Fruit fly (Drosophila melanogaster) whole organism, prepupa: ENCODE results near the gene Sarm.

Experiments
- Blimp-1 ChIP-seq: fragments of 200-800 bp; sonication (Bioruptor generic); optimal IDR thresholded peaks from 3 replicates; lab custom pipeline; 2017; ENCODE audit warnings: missing biosample characterization, missing genetic modification characterization, mild to moderate bottlenecking, moderate library complexity, missing genetic modification reagents
- CG10631 ChIP-seq: fragments of 200-800 bp; sonication (Bioruptor generic); optimal IDR thresholded peaks from 2 replicates; lab custom pipeline; 2016; ENCODE audit warnings: missing biosample characterization, missing genetic modification characterization
- CG11294 ChIP-seq: fragments of 200-800 bp; sonication (Bioruptor generic); IDR thresholded peaks from 2 replicates; pipeline ENCODE4 v1.3.6; 2022; ENCODE audit warnings: missing biosample characterization, missing genetic modification characterization
- CG11762 ChIP-seq: fragments of 200-800 bp; sonication (Bioruptor generic); optimal IDR thresholded peaks from 3 replicates; lab custom pipeline; 2016; ENCODE audit warnings: missing biosample characterization, missing genetic modification characterization; ENCODE audit not compliant: insufficient read depth
- CG11902 ChIP-seq: fragments of 200-800 bp; sonication (Bioruptor generic); optimal IDR thresholded peaks from 3 replicates; lab custom pipeline; 2016; ENCODE audit warnings: missing biosample characterization, missing genetic modification characterization
- CG1621 ChIP-seq: fragments of 200-800 bp; sonication (Bioruptor generic); optimal IDR thresholded peaks from 3 replicates; lab custom pipeline; 2018; ENCODE audit warnings: missing biosample characterization, mild to moderate bottlenecking, missing genetic modification characterization
- CG16779 ChIP-seq: fragments of 200-800 bp; sonication (Bioruptor generic); optimal IDR thresholded peaks from 3 replicates; lab custom pipeline; 2017; ENCODE audit warnings: missing biosample characterization, mild to moderate bottlenecking, missing genetic modification characterization
- CG3032 ChIP-seq: fragments of 200-800 bp; optimal IDR thresholded peaks from 2 replicates; lab custom pipeline; 2019; ENCODE audit warnings: missing biosample characterization, mild to moderate bottlenecking, missing genetic modification characterization, moderate library complexity
- CG31627 ChIP-seq: fragments of 200-800 bp; sonication (Bioruptor generic); optimal IDR thresholded peaks from 3 replicates; lab custom pipeline; 2016; ENCODE audit warnings: missing biosample characterization, missing genetic modification characterization
- CG32006 ChIP-seq: fragments of 200-800 bp; sonication (Bioruptor generic); optimal IDR thresholded peaks from 3 replicates; lab custom pipeline; 2017; ENCODE audit warnings: missing biosample characterization, mild to moderate bottlenecking, missing genetic modification characterization
- CG3919 ChIP-seq: fragments of 200-800 bp; sonication (Bioruptor generic); optimal IDR thresholded peaks from 3 replicates; lab custom pipeline; 2016; ENCODE audit warnings: missing biosample characterization, missing genetic modification characterization
- CG6163 ChIP-seq: fragments of 200-800 bp; sonication (Bioruptor generic); IDR thresholded peaks from 3 replicates; pipeline ENCODE4 v1.3.6; 2022; ENCODE audit warnings: missing biosample characterization, missing genetic modification characterization
- CG6276 ChIP-seq: fragments of 200-800 bp; sonication (Bioruptor generic); optimal IDR thresholded peaks from 2 replicates; lab custom pipeline; 2017; ENCODE audit warnings: missing biosample characterization, mild to moderate bottlenecking, missing genetic modification characterization
- CG6792 ChIP-seq: fragments of 200-800 bp; sonication (Bioruptor generic); optimal IDR thresholded peaks from 3 replicates; lab custom pipeline; 2016; ENCODE audit warnings: missing biosample characterization, missing genetic modification characterization
- CG6808 ChIP-seq: fragments of 200-800 bp; sonication (Bioruptor generic); optimal IDR thresholded peaks from 3 replicates; lab custom pipeline; 2017; ENCODE audit warnings: missing biosample characterization, missing genetic modification characterization, mild to moderate bottlenecking, moderate library complexity, missing genetic modification reagents
- CG7368 ChIP-seq: fragments of 200-800 bp; sonication (Bioruptor generic); optimal IDR thresholded peaks from 3 replicates; lab custom pipeline; 2016; ENCODE audit warnings: missing biosample characterization, missing genetic modification characterization
- CG8119 ChIP-seq: fragments of 200-800 bp; sonication (Bioruptor generic); IDR thresholded peaks from 3 replicates; pipeline ENCODE4 v1.3.6; 2022; ENCODE audit warnings: missing biosample characterization, missing genetic modification characterization
- CG8319 ChIP-seq: fragments of 200-800 bp; sonication (Bioruptor generic); optimal IDR thresholded peaks from 3 replicates; lab custom pipeline; 2016; ENCODE audit warnings: missing biosample characterization, missing genetic modification characterization
- CG8632 ChIP-seq: fragments of 200-800 bp; sonication (Bioruptor generic); optimal IDR thresholded peaks from 3 replicates; lab custom pipeline; 2016; ENCODE audit warnings: missing biosample characterization, missing genetic modification characterization
- Eip75B ChIP-seq: fragments of 200-800 bp; sonication (Bioruptor generic); optimal IDR thresholded peaks from 3 replicates; lab custom pipeline; 2016; ENCODE audit warnings: missing biosample characterization, missing genetic modification characterization
- Eip93F ChIP-seq: fragments of 200-800 bp; sonication (Bioruptor generic); optimal IDR thresholded peaks from 2 replicates; lab custom pipeline; 2016; ENCODE audit warnings: missing biosample characterization, mild to moderate bottlenecking, missing genetic modification characterization
- Ets21C ChIP-seq: fragments of 200-800 bp; sonication (Bioruptor generic); optimal IDR thresholded peaks from 3 replicates; lab custom pipeline; 2016; ENCODE audit warnings: missing biosample characterization, missing genetic modification characterization
- Ets96B ChIP-seq: fragments of 200-800 bp; optimal IDR thresholded peaks from 2 replicates; lab custom pipeline; 2019; ENCODE audit warnings: missing biosample characterization, mild to moderate bottlenecking, missing genetic modification characterization, moderate library complexity
- Gug ChIP-seq: fragments of 200-800 bp; sonication (Bioruptor generic); IDR thresholded peaks from 2 replicates; pipeline ENCODE4 v1.3.6; 2022; ENCODE audit warnings: missing biosample characterization, missing genetic modification characterization
- Hr38 ChIP-seq: sonication (Bioruptor generic); optimal IDR thresholded peaks from 2 replicates; lab custom pipeline; 2016; ENCODE audit warnings: missing biosample characterization, missing genetic modification characterization
- Hr39 ChIP-seq: fragments of 200-800 bp; sonication (Bioruptor generic); optimal IDR thresholded peaks from 2 replicates; lab custom pipeline; 2016; ENCODE audit warnings: missing biosample characterization, missing genetic modification characterization
- Hr4 ChIP-seq: fragments of 200-800 bp; sonication (Bioruptor generic); optimal IDR thresholded peaks from 3 replicates; lab custom pipeline; 2016; ENCODE audit warnings: missing biosample characterization, missing genetic modification characterization
- Lpt ChIP-seq: fragments of 200-800 bp; sonication (Bioruptor generic); optimal IDR thresholded peaks from 3 replicates; lab custom pipeline; 2016; ENCODE audit warnings: missing biosample characterization, missing genetic modification characterization
- OdsH ChIP-seq: fragments of 200-800 bp; sonication (Bioruptor generic); optimal IDR thresholded peaks from 3 replicates; lab custom pipeline; 2016; ENCODE audit warnings: missing biosample characterization, missing genetic modification characterization
- Sox102F ChIP-seq: fragments of 200-800 bp; sonication (Bioruptor generic); optimal IDR thresholded peaks from 2 replicates; lab custom pipeline; 2016; ENCODE audit warnings: missing biosample characterization, mild to moderate bottlenecking, missing genetic modification characterization
- Sox14 ChIP-seq: fragments of 200-800 bp; sonication (Bioruptor generic); optimal IDR thresholded peaks from 3 replicates; lab custom pipeline; 2016; ENCODE audit warnings: missing biosample characterization, missing genetic modification characterization
- Sox15 ChIP-seq: fragments of 200-800 bp; sonication (Bioruptor generic); optimal IDR thresholded peaks from 3 replicates; lab custom pipeline; 2016; ENCODE audit warnings: missing biosample characterization, missing genetic modification characterization
- achi ChIP-seq: fragments of 200-800 bp; sonication (Bioruptor generic); optimal IDR thresholded peaks from 3 replicates; lab custom pipeline; 2016; ENCODE audit warnings: missing biosample characterization, missing genetic modification characterization
- cyc ChIP-seq: fragments of 200-800 bp; sonication (Bioruptor generic); optimal IDR thresholded peaks from 3 replicates; lab custom pipeline; 2016; ENCODE audit warnings: missing biosample characterization, missing genetic modification characterization
- dac ChIP-seq: fragments of 200-800 bp; sonication (Bioruptor generic); optimal IDR thresholded peaks from 2 replicates; lab custom pipeline; 2017; ENCODE audit warnings: missing biosample characterization, mild to moderate bottlenecking, missing genetic modification characterization
- eg ChIP-seq: fragments of 200-800 bp; sonication (Bioruptor generic); IDR thresholded peaks from 3 replicates; pipeline ENCODE4 v1.3.6; 2022; ENCODE audit warnings: missing biosample characterization, missing genetic modification characterization
- esn ChIP-seq: fragments of 200-800 bp; sonication (Bioruptor generic); optimal IDR thresholded peaks from 2 replicates; lab custom pipeline; 2016; ENCODE audit warnings: missing biosample characterization, mild to moderate bottlenecking, missing genetic modification characterization, moderate library complexity
- fd59A ChIP-seq: fragments of 200-800 bp; sonication (Bioruptor generic); optimal IDR thresholded peaks from 2 replicates; lab custom pipeline; 2017; ENCODE audit warnings: missing biosample characterization, mild to moderate bottlenecking, missing genetic modification characterization, missing genetic modification reagents
- fkh ChIP-seq: fragments of 200-800 bp; sonication (Bioruptor generic); optimal IDR thresholded peaks from 3 replicates; lab custom pipeline; 2017; ENCODE audit warnings: missing biosample characterization, mild to moderate bottlenecking, missing genetic modification characterization, moderate library complexity
- lz ChIP-seq: fragments of 200-800 bp; sonication (Bioruptor generic); optimal IDR thresholded peaks from 3 replicates; lab custom pipeline; 2016; ENCODE audit warnings: missing biosample characterization, missing genetic modification characterization
- net ChIP-seq: fragments of 200-800 bp; sonication (Bioruptor generic); optimal IDR thresholded peaks from 3 replicates; lab custom pipeline; 2016; ENCODE audit warnings: missing biosample characterization, missing genetic modification characterization
- pdm3 ChIP-seq: fragments of 200-800 bp; sonication (Bioruptor generic); optimal IDR thresholded peaks from 3 replicates; lab custom pipeline; 2016; ENCODE audit warnings: missing biosample characterization, missing genetic modification characterization
- salr ChIP-seq, 2 experiments: fragments of 200-800 bp; sonication (Bioruptor generic); optimal IDR thresholded peaks; 3 replicates each; lab custom pipeline; 2016 to 2018; ENCODE audit warnings: missing biosample characterization in 2 of 2, missing genetic modification characterization in 2 of 2, mild to moderate bottlenecking in 1 of 2
- spab ChIP-seq: fragments of 200-800 bp; sonication (Bioruptor generic); optimal IDR thresholded peaks from 2 replicates; lab custom pipeline; 2017; ENCODE audit warnings: missing biosample characterization, mild to moderate bottlenecking, missing genetic modification characterization, missing genetic modification reagents
- topi ChIP-seq: fragments of 200-800 bp; sonication (Bioruptor generic); optimal IDR thresholded peaks from 3 replicates; lab custom pipeline; 2016; ENCODE audit warnings: missing biosample characterization, missing genetic modification characterization

Gene Sarm

dm6 chr3L:8110171-8110570 is 46.5 kb downstream of the Sarm start, which contains the start of gene Nulp1:
Gene Nulp1 (plus strand): TSS chr3L:8110368.
- TF ChIP-seq Blimp-1 (GFP tag; lab: Kevin White, UChicago) = peak; percentile 94
- TF ChIP-seq Sox102F (GFP tag; lab: Kevin White, UChicago) = no peak
- TF ChIP-seq spab (GFP tag; lab: Kevin White, UChicago) = no peak
- TF ChIP-seq CG6163 (GFP tag; lab: Robert Waterston, UW) = 0 out of 3 replicates have a peak, but pooled peaks have one; percentile 20
- no peak for TF ChIP-seq CG6792
- TF ChIP-seq CG16779 (tag; lab: Kevin White, UChicago) = no peak
- no peak for TF ChIP-seq Hr4
- TF ChIP-seq Hr39 (GFP tag; lab: Kevin White, UChicago) = no peak
- no peak for TF ChIP-seq achi (GFP tag; lab: Kevin White, UChicago)
- no peak for TF ChIP-seq CG6276 (GFP tag; lab: Kevin White, UChicago)
- TF ChIP-seq CG8632 (GFP tag; lab: Kevin White, UChicago) = no peak
- TF ChIP-seq CG11762 (GFP tag; lab: Kevin White, UChicago) = no peak
- TF ChIP-seq Hr38 (GFP tag; lab: Kevin White, UChicago) = no peak
- no peak for TF ChIP-seq Eip75B (GFP tag; lab: Kevin White, UChicago)
- TF ChIP-seq pdm3 (GFP tag; lab: Kevin White, UChicago) = no peak
- TF ChIP-seq net (GFP tag; lab: Kevin White, UChicago) = no peak
- no peak for TF ChIP-seq fd59A (GFP tag; lab: Kevin White, UChicago)
- TF ChIP-seq dac (GFP tag; lab: Kevin White, UChicago) = no peak
- no peak for TF ChIP-seq Eip93F (GFP tag; lab: Kevin White, UChicago)
- TF ChIP-seq Ets21C (GFP tag; lab: Kevin White, UChicago) = no peak
- TF ChIP-seq esn (GFP tag; lab: Kevin White, UChicago) = peak; percentile 60
- TF ChIP-seq Sox14 (GFP tag; lab: Kevin White, UChicago) = no peak
- TF ChIP-seq CG31627 = no peak
- TF ChIP-seq CG32006 (GFP tag; lab: Kevin White, UChicago) = no peak
- no peak for TF ChIP-seq Sox15
- no peak for TF ChIP-seq salr (GFP tag; optimal IDR thresholded peaks at IDR 0.05; lab: Kevin White, UChicago)
- no peak for TF ChIP-seq CG7368 (GFP tag; lab: Kevin White, UChicago)

dm6 chr3L:8115864-8116528 is 52.3 kb downstream of the Sarm start, which contains the start of the genes Arp3 and msk:
Gene Arp3 (minus strand): TSS chr3L:8115902.
Gene msk (plus strand): TSS chr3L:8116179.
- TF ChIP-seq dac (GFP tag; lab: Kevin White, UChicago) (peak; percentile 38), CG6808 (no peak), fd59A (GFP tag; lab: Kevin White, UChicago) (no peak), CG16779 (tag; lab: Kevin White, UChicago) (no peak), net (GFP tag; lab: Kevin White, UChicago) (no peak), Sox15 (peak; percentile 64), achi (GFP tag; lab: Kevin White, UChicago) (peak; percentile 80), CG11294 (GFP tag; lab: Robert Waterston, UW) (peak; percentile 43; the same call in 1 of the 2 replicates), CG6792 (peak; percentile 67), cyc (GFP tag; lab: Kevin White, UChicago) (peak; percentile 85), Lpt (GFP tag; lab: Kevin White, UChicago) (peak; percentile 70), CG8319 (peak; percentile 45), eg (GFP tag; lab: Robert Waterston, UW) (0 out of 3 replicates have a peak, but pooled peaks have one; percentile 41), CG8632 (GFP tag; lab: Kevin White, UChicago) (peak; percentile 26), CG11902 (peak; percentile 66), esn (GFP tag; lab: Kevin White, UChicago) (peak; percentile 78), CG8119 (GFP tag; lab: Robert Waterston, UW) (peak; percentile 26; the same call in 1 of the 3 replicates), CG3919 (peak; percentile 83), CG10631 (no peak), CG3032 (tag; lab: Kevin White, UChicago) (peak; percentile 67), OdsH (GFP tag; lab: Kevin White, UChicago) (no peak), lz (GFP tag; lab: Kevin White, UChicago) (peak; percentile 80), CG7368 (GFP tag; lab: Kevin White, UChicago) (peak; percentile 67), Blimp-1 (GFP tag; lab: Kevin White, UChicago) (no peak), Hr38 (GFP tag; lab: Kevin White, UChicago) (peak; percentile 27), CG6163 (GFP tag; lab: Robert Waterston, UW) (peak; percentile 56; the same call in 2 of the 3 replicates), Ets96B (tag; lab: Kevin White, UChicago) (peak; percentile 51), CG1621 (tag; lab: Kevin White, UChicago) (peak; percentile 46), topi (peak; percentile 78), fkh (GFP tag; lab: Kevin White, UChicago) (no peak), Gug (GFP tag; lab: Robert Waterston, UW) (0 out of 2 replicates have a peak, but pooled peaks have one; percentile 19), Sox14 (GFP tag; lab: Kevin White, UChicago) (peak; percentile 82), CG31627 (peak; percentile 86), salr (GFP tag; optimal IDR thresholded peaks at IDR 0.05; lab: Kevin White, UChicago) (peak in 1 of 2 experiments; percentile 39), CG11762 (GFP tag; lab: Kevin White, UChicago) (peak; percentile 39)
